Worm (Caenorhabditis elegans) whole organism, L1 larva: ENCODE measurements around the gene nfu-1.

Experiments used
- Y116A8C.19 ChIP-seq: sonication (generic microtip); optimal IDR thresholded peaks from 2 replicates; lab custom pipeline; 2016; ENCODE audit warnings: missing compliant biosample characterization, missing genetic modification characterization, borderline replicate concordance
- alr-1 ChIP-seq: fragments of 200-800 bp; sonication (Bioruptor generic); optimal IDR thresholded peaks from 2 replicates; lab custom pipeline; 2018; ENCODE audit warnings: borderline replicate concordance, mild to moderate bottlenecking, missing genetic modification characterization, missing compliant biosample characterization
- aly-2 ChIP-seq: fragments of 150-350 bp; optimal IDR thresholded peaks from 2 replicates; lab custom pipeline; 2014; ENCODE audit warnings: missing biosample characterization, missing genetic modification characterization
- ceh-63 ChIP-seq: fragments of 200-800 bp; sonication (Bioruptor generic); optimal IDR thresholded peaks from 2 replicates; lab custom pipeline; 2018; ENCODE audit warnings: mild to moderate bottlenecking, missing genetic modification characterization, missing compliant biosample characterization
- ceh-8 ChIP-seq: fragments of 200-800 bp; sonication (Bioruptor generic); optimal IDR thresholded peaks from 2 replicates; lab custom pipeline; 2018; ENCODE audit warnings: mild to moderate bottlenecking, missing genetic modification characterization, moderate library complexity, missing compliant biosample characterization
- ces-1 ChIP-seq: fragments of 150-350 bp; optimal IDR thresholded peaks from 2 replicates; lab custom pipeline; 2014; ENCODE audit warnings: missing biosample characterization, missing genetic modification reagents, missing genetic modification characterization
- dpl-1 ChIP-seq, 3 experiments: fragments of 150-350 bp in 2 of 3; sonication (generic microtip) in 1 of 3; optimal IDR thresholded peaks; 2 replicates each; lab custom pipeline; 2014 to 2017; ENCODE audit warnings: missing biosample characterization in 3 of 3, missing genetic modification characterization in 3 of 3, missing genetic modification reagents in 3 of 3
- dsc-1 ChIP-seq: sonication (generic microtip); optimal IDR thresholded peaks from 2 replicates; lab custom pipeline; 2016; ENCODE audit warnings: mild to moderate bottlenecking, missing genetic modification characterization, missing compliant biosample characterization
- efl-1 ChIP-seq, 4 experiments: fragments of 150-350 bp; optimal IDR thresholded peaks in 3 of 4; peaks in 1 of 4; 1 replicate in 1 of 4; 2 replicates in 3 of 4; lab custom pipeline; 2014; ENCODE audit warnings: missing biosample characterization in 2 of 4, missing genetic modification characterization in 2 of 4, missing genetic modification reagents in 2 of 4
- egl-13 ChIP-seq: sonication (generic microtip); optimal IDR thresholded peaks from 2 replicates; lab custom pipeline; 2016; ENCODE audit warnings: missing genotype, missing genetic modification reagents, missing genetic modification characterization, missing compliant biosample characterization
- egl-27 ChIP-seq, 2 experiments: fragments of 150-350 bp in 1 of 2; sonication (generic microtip); optimal IDR thresholded peaks; 3 replicates each; lab custom pipeline; 2017 to 2018; ENCODE audit warnings: missing biosample characterization in 2 of 2, missing genetic modification characterization in 2 of 2, missing genetic modification reagents in 2 of 2
- elt-2 ChIP-seq: sonication (generic microtip); optimal IDR thresholded peaks from 2 replicates; lab custom pipeline; 2016; ENCODE audit warnings: missing genetic modification characterization, mild to moderate bottlenecking, inconsistent platforms, missing compliant biosample characterization, missing genetic modification reagents
- elt-3 ChIP-seq, 6 experiments: fragments of 150-350 bp in 1 of 6; sonication (generic microtip); optimal IDR thresholded peaks; 2 replicates each; lab custom pipeline; 2017 to 2018; ENCODE audit warnings: missing biosample characterization in 6 of 6, missing genetic modification characterization in 6 of 6, inconsistent platforms in 1 of 6
- fkh-10 ChIP-seq: sonication (generic microtip); optimal IDR thresholded peaks from 2 replicates; lab custom pipeline; 2017; ENCODE audit warnings: missing biosample characterization, missing genetic modification reagents, missing genetic modification characterization
- fkh-4 ChIP-seq: sonication (generic microtip); optimal IDR thresholded peaks from 2 replicates; lab custom pipeline; 2016; ENCODE audit warnings: missing compliant biosample characterization, missing genetic modification characterization, borderline replicate concordance
- fkh-8 ChIP-seq: sonication (generic microtip); optimal IDR thresholded peaks from 2 replicates; lab custom pipeline; 2016; ENCODE audit warnings: mild to moderate bottlenecking, missing genetic modification characterization, missing compliant biosample characterization
- fos-1 ChIP-seq: fragments of 150-350 bp; optimal IDR thresholded peaks from 2 replicates; lab custom pipeline; 2014; ENCODE audit warnings: missing biosample characterization, missing genetic modification characterization
- grh-1 ChIP-seq: fragments of 200-800 bp; sonication (Bioruptor generic); IDR thresholded peaks from 2 replicates; pipeline ENCODE4 v1.3.6; 2022; ENCODE audit warnings: missing genetic modification reagents, missing genetic modification characterization, missing compliant biosample characterization
- hlh-17 ChIP-seq: fragments of 200-800 bp; sonication (Bioruptor generic); optimal IDR thresholded peaks from 2 replicates; lab custom pipeline; 2018; ENCODE audit warnings: missing genetic modification characterization, mild to moderate bottlenecking, missing compliant biosample characterization, moderate library complexity, borderline replicate concordance
- hlh-4 ChIP-seq: sonication (generic microtip); optimal IDR thresholded peaks from 2 replicates; lab custom pipeline; 2016; ENCODE audit warnings: mild to moderate bottlenecking, missing genetic modification characterization, missing compliant biosample characterization
- hpl-2 ChIP-seq: fragments of 150-350 bp; optimal IDR thresholded peaks from 2 replicates; lab custom pipeline; 2014; ENCODE audit warnings: missing biosample characterization, missing genetic modification reagents, missing genetic modification characterization
- isw-1 ChIP-seq: fragments of 200-800 bp; sonication (Bioruptor generic); IDR thresholded peaks from 2 replicates; pipeline ENCODE4 v1.3.6; 2022; ENCODE audit warnings: missing genetic modification characterization, missing compliant biosample characterization
- lin-13 ChIP-seq: fragments of 150-350 bp; optimal IDR thresholded peaks from 2 replicates; lab custom pipeline; 2014; ENCODE audit warnings: missing biosample characterization, missing genetic modification reagents, missing genetic modification characterization
- lin-14 ChIP-seq: fragments of 200-800 bp; sonication (Bioruptor generic); optimal IDR thresholded peaks from 2 replicates; lab custom pipeline; 2018; ENCODE audit warnings: mild to moderate bottlenecking, missing genetic modification characterization, moderate library complexity, missing compliant biosample characterization
- lin-15B ChIP-seq: fragments of 150-350 bp; sonication (generic microtip); optimal IDR thresholded peaks from 3 replicates; lab custom pipeline; 2014; ENCODE audit warnings: missing biosample characterization, missing genetic modification characterization
- lin-35 ChIP-seq, 2 experiments: fragments of 150-350 bp; optimal IDR thresholded peaks; 2 replicates each; lab custom pipeline; 2014; ENCODE audit warnings: missing biosample characterization in 2 of 2, missing genetic modification characterization in 2 of 2, missing genetic modification reagents in 2 of 2
- mdl-1 ChIP-seq, 2 experiments: fragments of 150-350 bp; optimal IDR thresholded peaks; 2 replicates each; lab custom pipeline; 2014 to 2017; ENCODE audit warnings: missing biosample characterization in 2 of 2, missing genetic modification characterization in 2 of 2, inconsistent platforms in 1 of 2
- mef-2 ChIP-seq: fragments of 150-350 bp; optimal IDR thresholded peaks from 2 replicates; lab custom pipeline; 2014; ENCODE audit warnings: missing biosample characterization, missing genetic modification characterization
- mep-1 ChIP-seq: fragments of 150-350 bp; optimal IDR thresholded peaks from 2 replicates; lab custom pipeline; 2014; ENCODE audit warnings: missing biosample characterization, missing genetic modification characterization
- nhr-11 ChIP-seq: fragments of 150-350 bp; optimal IDR thresholded peaks from 2 replicates; lab custom pipeline; 2014; ENCODE audit warnings: missing biosample characterization, missing genetic modification characterization
- nhr-237 ChIP-seq: fragments of 150-350 bp; optimal IDR thresholded peaks from 2 replicates; lab custom pipeline; 2014; ENCODE audit warnings: missing biosample characterization, missing genetic modification characterization
- nhr-71 ChIP-seq: sonication (generic microtip); optimal IDR thresholded peaks from 2 replicates; lab custom pipeline; 2016; ENCODE audit warnings: mild to moderate bottlenecking, missing genetic modification characterization, moderate library complexity, missing compliant biosample characterization
- nhr-76 ChIP-seq: sonication (generic microtip); optimal IDR thresholded peaks from 2 replicates; lab custom pipeline; 2017; ENCODE audit warnings: missing biosample characterization, missing genetic modification characterization
- nhr-77 ChIP-seq: fragments of 150-350 bp; optimal IDR thresholded peaks from 2 replicates; lab custom pipeline; 2014; ENCODE audit warnings: missing biosample characterization, missing genetic modification characterization
- nhr-90 ChIP-seq: sonication (generic microtip); optimal IDR thresholded peaks from 2 replicates; lab custom pipeline; 2016; ENCODE audit warnings: mild to moderate bottlenecking, missing genetic modification characterization, missing compliant biosample characterization; ENCODE audit not compliant: poor library complexity
- pag-3 ChIP-seq: sonication (generic microtip); optimal IDR thresholded peaks from 2 replicates; lab custom pipeline; 2017; ENCODE audit warnings: missing genetic modification characterization, mild to moderate bottlenecking, missing compliant biosample characterization, antibody characterized with exemption, borderline replicate concordance; ENCODE audit not compliant: insufficient read depth
- pax-3 ChIP-seq: fragments of 200-800 bp; sonication (Bioruptor generic); optimal IDR thresholded peaks from 2 replicates; lab custom pipeline; 2018; ENCODE audit warnings: mild to moderate bottlenecking, missing genetic modification characterization, moderate library complexity, missing compliant biosample characterization
- pqm-1 ChIP-seq: sonication (generic microtip); optimal IDR thresholded peaks from 3 replicates; lab custom pipeline; 2017; ENCODE audit warnings: missing biosample characterization, missing genetic modification characterization
- skn-1 ChIP-seq: fragments of 150-350 bp; optimal IDR thresholded peaks from 2 replicates; lab custom pipeline; 2014; ENCODE audit warnings: missing biosample characterization, missing genetic modification characterization
- snu-23 ChIP-seq: sonication (generic microtip); optimal IDR thresholded peaks from 2 replicates; lab custom pipeline; 2016; ENCODE audit warnings: missing genetic modification characterization, missing compliant biosample characterization
- sup-37 ChIP-seq: fragments of 200-800 bp; sonication (Bioruptor generic); optimal IDR thresholded peaks from 2 replicates; lab custom pipeline; 2018; ENCODE audit warnings: mild to moderate bottlenecking, missing genetic modification characterization, missing compliant biosample characterization
- swsn-7 ChIP-seq: sonication (generic microtip); optimal IDR thresholded peaks from 2 replicates; lab custom pipeline; 2016; ENCODE audit warnings: missing genetic modification characterization, missing compliant biosample characterization
- tbx-2 ChIP-seq: sonication (generic microtip); optimal IDR thresholded peaks from 2 replicates; lab custom pipeline; 2016; ENCODE audit warnings: missing genetic modification characterization, missing compliant biosample characterization
- tlp-1 ChIP-seq: fragments of 150-350 bp; optimal IDR thresholded peaks from 2 replicates; lab custom pipeline; 2014; ENCODE audit warnings: missing biosample characterization, missing genetic modification characterization
- xbp-1 ChIP-seq: sonication (generic microtip); optimal IDR thresholded peaks from 2 replicates; lab custom pipeline; 2016; ENCODE audit warnings: missing genetic modification characterization, missing compliant biosample characterization
- zag-1 ChIP-seq: fragments of 150-350 bp; optimal IDR thresholded peaks from 2 replicates; lab custom pipeline; 2014; ENCODE audit warnings: missing biosample characterization, missing genetic modification characterization
- ztf-11 ChIP-seq, 2 experiments: sonication (generic microtip); optimal IDR thresholded peaks; 2 replicates each; lab custom pipeline; 2016 to 2017; ENCODE audit warnings: missing genetic modification characterization in 2 of 2, missing biosample characterization in 1 of 2, missing compliant biosample characterization in 1 of 2

Gene nfu-1

DNA sequence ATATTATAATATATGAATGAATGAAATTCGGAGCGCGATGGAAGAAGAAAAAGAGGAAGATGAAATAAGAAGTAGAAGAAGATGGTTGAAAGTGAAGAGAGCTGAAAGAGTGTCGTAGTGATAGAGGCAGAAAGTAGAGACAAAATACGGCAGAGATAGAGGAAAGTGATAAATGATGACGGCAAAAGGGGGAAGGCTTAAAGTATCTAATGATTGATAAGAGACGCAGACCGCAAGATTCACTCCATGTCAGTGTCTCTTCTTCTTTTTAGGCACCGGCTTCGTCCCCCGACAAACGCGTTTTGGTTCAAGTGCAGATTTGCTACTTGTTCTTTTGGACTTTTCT is 44.9 kb upstream of the nfu-1 start (continued):
- TF ChIP-seq hlh-4 (no peak), ztf-11 (tag; optimal IDR thresholded peaks at IDR 0.05; lab: Kevin White, UChicago) (no peak), snu-23 (GFP tag; lab: Kevin White, UChicago) (peak; percentile 47), egl-27 (tag; optimal IDR thresholded peaks at IDR 0.05; lab: Kevin White, UChicago) (peak in 1 of 2 experiments; percentile 45), pax-3 (tag; lab: Kevin White, UChicago) (peak; percentile 78), ceh-8 (GFP tag; lab: Kevin White, UChicago) (no peak), nhr-90 (tag; lab: Kevin White, UChicago) (peak; percentile 58), efl-1 (optimal IDR thresholded peaks at IDR 0.05; lab: Kevin White, UChicago) (peak; percentile 28 to 33), efl-1 (GFP tag; optimal IDR thresholded peaks at IDR 0.05 in 1 of 2; lab: Kevin White, UChicago) (peak in 1 of 2 experiments; percentile 93), tlp-1 (tag; lab: Kevin White, UChicago) (no peak), mdl-1 (tag; optimal IDR thresholded peaks at IDR 0.05; lab: Kevin White, UChicago) (peak in 1 of 2 experiments; percentile 45), skn-1 (tag; lab: Kevin White, UChicago) (peak; percentile 51), elt-2 (tag; lab: Kevin White, UChicago) (peak; percentile 91), tbx-2 (peak; percentile 9), lin-15B (tag; lab: Kevin White, UChicago) (no peak), fkh-8 (tag; lab: Kevin White, UChicago) (peak; percentile 88), alr-1 (tag; lab: Kevin White, UChicago) (no peak), aly-2 (tag; lab: Kevin White, UChicago) (no peak), swsn-7 (peak; percentile 64), lin-13 (peak; percentile 8), grh-1 (GFP tag; lab: Robert Waterston, UW) (peak; percentile 31), nhr-11 (tag; lab: Kevin White, UChicago) (peak; percentile 41), egl-13 (tag; lab: Kevin White, UChicago) (peak; percentile 75), xbp-1 (peak; percentile 13)

DNA sequence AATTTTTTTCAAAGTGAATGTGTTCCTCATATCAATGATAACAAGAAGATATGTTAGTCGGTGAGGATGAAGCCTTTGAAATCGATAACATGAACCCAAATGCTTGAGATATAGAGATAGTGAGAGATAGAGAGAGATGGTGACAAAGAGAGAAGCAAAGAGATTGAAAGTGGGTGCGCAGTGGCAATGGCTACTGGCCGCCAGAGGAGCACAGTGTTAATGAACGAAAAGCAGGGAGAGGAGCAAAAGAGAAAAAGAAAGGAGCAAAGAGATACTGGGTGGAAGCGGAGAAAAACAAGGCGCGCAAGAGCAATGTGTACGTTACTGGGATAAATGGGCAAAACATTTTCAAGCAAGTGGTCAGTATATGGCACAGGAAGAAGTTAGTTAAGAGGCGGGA is 42.6 kb upstream of the nfu-1 start:
- TF ChIP-seq lin-35 (GFP tag; optimal IDR thresholded peaks at IDR 0.05; lab: Kevin White, UChicago) (peak in 1 of 2 experiments; percentile 22), fkh-4 (no peak), snu-23 (GFP tag; lab: Kevin White, UChicago) (peak; percentile 55), nhr-76 (tag; lab: Kevin White, UChicago) (no peak), nhr-11 (tag; lab: Kevin White, UChicago) (no peak), nhr-77 (tag; lab: Kevin White, UChicago) (no peak), elt-3 (tag; optimal IDR thresholded peaks at IDR 0.05; lab: Kevin White, UChicago) (no peak), hpl-2 (GFP tag; lab: Kevin White, UChicago) (no peak), xbp-1 (peak; percentile 23), pag-3 (tag; lab: Kevin White, UChicago) (no peak), nhr-237 (tag; lab: Kevin White, UChicago) (no peak), pqm-1 (tag; lab: Kevin White, UChicago) (no peak), fos-1 (tag; lab: Kevin White, UChicago) (no peak), dpl-1 (GFP tag; optimal IDR thresholded peaks at IDR 0.05; lab: Kevin White, UChicago) (no peak), sup-37 (GFP tag; lab: Kevin White, UChicago) (no peak), mep-1 (peak; percentile 61), dsc-1 (tag; lab: Kevin White, UChicago) (peak; percentile 24), mef-2 (tag; lab: Kevin White, UChicago) (no peak), fkh-8 (tag; lab: Kevin White, UChicago) (peak; percentile 52), fkh-10 (GFP tag; lab: Kevin White, UChicago) (peak; percentile 15), lin-13 (no peak), ceh-63 (GFP tag; lab: Kevin White, UChicago) (no peak), egl-13 (tag; lab: Kevin White, UChicago) (peak; percentile 20), ceh-8 (GFP tag; lab: Kevin White, UChicago) (no peak), efl-1 (optimal IDR thresholded peaks at IDR 0.05; lab: Kevin White, UChicago) (peak in 1 of 2 experiments; percentile 41), efl-1 (GFP tag; optimal IDR thresholded peaks at IDR 0.05 in 1 of 2; lab: Kevin White, UChicago) (no peak), nhr-90 (tag; lab: Kevin White, UChicago) (no peak), ces-1 (GFP tag; lab: Kevin White, UChicago) (no peak), swsn-7 (peak; percentile 46), hlh-17 (GFP tag; lab: Kevin White, UChicago) (no peak), aly-2 (tag; lab: Kevin White, UChicago) (no peak), lin-14 (GFP tag; lab: Kevin White, UChicago) (peak; percentile 80), Y116A8C.19 (tag; lab: Kevin White, UChicago) (no peak), hlh-4 (no peak), zag-1 (tag; lab: Kevin White, UChicago) (no peak), nhr-71 (tag; lab: Kevin White, UChicago) (peak; percentile 56), isw-1 (GFP tag; lab: Robert Waterston, UW) (no peak), tbx-2 (peak; percentile 55)
